Fruit fly (Drosophila melanogaster) whole organism, embryonic: ENCODE measurements around the gene CG6465.

Experiments
- ATbp ChIP-seq: fragments of 200-800 bp; sonication (Bioruptor generic); optimal IDR thresholded peaks from 2 replicates; lab custom pipeline; 2017; ENCODE audit warnings: missing biosample characterization, mild to moderate bottlenecking, missing genetic modification characterization, missing genetic modification reagents
- CG10959 ChIP-seq: fragments of 200-800 bp; sonication (Bioruptor generic); IDR thresholded peaks from 2 replicates; pipeline ENCODE4 v1.3.6; 2022; ENCODE audit warnings: missing biosample characterization, missing genetic modification characterization
- CG12299 ChIP-seq: fragments of 200-800 bp; sonication (Bioruptor generic); optimal IDR thresholded peaks from 2 replicates; lab custom pipeline; 2018; ENCODE audit warnings: missing biosample characterization, mild to moderate bottlenecking, missing genetic modification characterization
- CG12391 ChIP-seq: fragments of 200-800 bp; sonication (Bioruptor generic); optimal IDR thresholded peaks from 3 replicates; lab custom pipeline; 2018; ENCODE audit warnings: missing biosample characterization, mild to moderate bottlenecking, missing genetic modification characterization, moderate library complexity
- CG12769 ChIP-seq: fragments of 200-800 bp; sonication (Bioruptor generic); optimal IDR thresholded peaks from 2 replicates; lab custom pipeline; 2019; ENCODE audit warnings: missing biosample characterization, mild to moderate bottlenecking, missing genetic modification characterization, moderate library complexity
- CG13123 ChIP-seq: fragments of 200-800 bp; sonication (Bioruptor generic); optimal IDR thresholded peaks from 2 replicates; lab custom pipeline; 2016; ENCODE audit warnings: missing biosample characterization, missing genetic modification characterization
- CG15514 ChIP-seq: fragments of 200-800 bp; sonication (Bioruptor generic); optimal IDR thresholded peaks from 3 replicates; lab custom pipeline; 2017; ENCODE audit warnings: missing biosample characterization, missing genetic modification characterization, mild to moderate bottlenecking, moderate library complexity, missing genetic modification reagents
- CG1602 ChIP-seq: fragments of 200-800 bp; sonication (Bioruptor generic); optimal IDR thresholded peaks from 3 replicates; lab custom pipeline; 2016; ENCODE audit warnings: missing biosample characterization, missing genetic modification characterization
- CG17186 ChIP-seq: fragments of 200-800 bp; sonication (Bioruptor generic); optimal IDR thresholded peaks from 3 replicates; lab custom pipeline; 2017; ENCODE audit warnings: missing biosample characterization, missing genetic modification reagents, missing genetic modification characterization
- CG17359 ChIP-seq: fragments of 200-800 bp; sonication (Bioruptor generic); optimal IDR thresholded peaks from 3 replicates; lab custom pipeline; 2018; ENCODE audit warnings: missing biosample characterization, mild to moderate bottlenecking, missing genetic modification characterization, moderate library complexity
- CG2116 ChIP-seq: fragments of 200-800 bp; sonication (Bioruptor generic); optimal IDR thresholded peaks from 3 replicates; lab custom pipeline; 2018; ENCODE audit warnings: missing biosample characterization, mild to moderate bottlenecking, missing genetic modification characterization
- CG5180 ChIP-seq: fragments of 200-800 bp; sonication (Bioruptor generic); optimal IDR thresholded peaks from 3 replicates; lab custom pipeline; 2017; ENCODE audit warnings: missing biosample characterization, missing genetic modification characterization, mild to moderate bottlenecking, moderate library complexity, missing genetic modification reagents
- CG8924 ChIP-seq: fragments of 200-800 bp; optimal IDR thresholded peaks from 3 replicates; lab custom pipeline; 2019; ENCODE audit warnings: missing biosample characterization, mild to moderate bottlenecking, missing genetic modification characterization, moderate library complexity
- Dek ChIP-seq: fragments of 200-800 bp; sonication (Bioruptor generic); optimal IDR thresholded peaks from 3 replicates; lab custom pipeline; 2019; ENCODE audit warnings: missing biosample characterization, mild to moderate bottlenecking, missing genetic modification characterization, moderate library complexity
- HLH3B ChIP-seq: fragments of 200-800 bp; sonication (Bioruptor generic); IDR thresholded peaks from 2 replicates; pipeline ENCODE4 v1.3.6; 2022; ENCODE audit warnings: missing biosample characterization, missing genetic modification characterization
- Hey ChIP-seq: fragments of 200-800 bp; sonication (Bioruptor generic); optimal IDR thresholded peaks from 3 replicates; lab custom pipeline; 2018; ENCODE audit warnings: missing biosample characterization, mild to moderate bottlenecking, missing genetic modification characterization
- Hr3 ChIP-seq: fragments of 200-800 bp; sonication (Bioruptor generic); optimal IDR thresholded peaks from 3 replicates; lab custom pipeline; 2016; ENCODE audit warnings: missing biosample characterization, missing genetic modification characterization
- Hr51 ChIP-seq, 2 experiments: fragments of 200-800 bp; sonication (Bioruptor generic); optimal IDR thresholded peaks; 2 replicates in 1 of 2; 3 replicates in 1 of 2; lab custom pipeline; 2016 to 2018; ENCODE audit warnings: missing biosample characterization in 2 of 2, missing genetic modification characterization in 2 of 2, mild to moderate bottlenecking in 1 of 2, moderate library complexity in 1 of 2
- Hsf ChIP-seq: fragments of 200-800 bp; sonication (Bioruptor generic); optimal IDR thresholded peaks from 3 replicates; lab custom pipeline; 2016; ENCODE audit warnings: missing biosample characterization, missing genetic modification characterization
- Med ChIP-seq: fragments of 200-800 bp; sonication (Bioruptor generic); peaks from one replicate; lab custom pipeline; 2016; ENCODE audit warnings: missing biosample characterization, missing genetic modification characterization, mild to moderate bottlenecking, inconsistent platforms, moderate library complexity
- Meics ChIP-seq: fragments of 200-800 bp; sonication (Bioruptor generic); optimal IDR thresholded peaks from 2 replicates; lab custom pipeline; 2017; ENCODE audit warnings: missing biosample characterization, mild to moderate bottlenecking, missing genetic modification characterization
- Rfx ChIP-seq: fragments of 200-800 bp; sonication (Bioruptor generic); IDR thresholded peaks from 2 replicates; pipeline ENCODE4 v1.3.6; 2022; ENCODE audit warnings: missing biosample characterization, missing genetic modification characterization
- Sin3A ChIP-seq: fragments of >200 bp; optimal IDR thresholded peaks from 2 replicates; lab custom pipeline; 2018
- Sox100B ChIP-seq: fragments of 200-800 bp; sonication (Bioruptor generic); optimal IDR thresholded peaks from 3 replicates; lab custom pipeline; 2018; ENCODE audit warnings: missing biosample characterization, mild to moderate bottlenecking, missing genetic modification characterization
- TFAM ChIP-seq: fragments of 200-800 bp; sonication (Bioruptor generic); optimal IDR thresholded peaks from 2 replicates; lab custom pipeline; 2017; ENCODE audit warnings: missing biosample characterization, missing genetic modification characterization, inconsistent platforms
- YL-1 ChIP-seq: fragments of 200-800 bp; sonication (Bioruptor generic); optimal IDR thresholded peaks from 3 replicates; lab custom pipeline; 2017; ENCODE audit warnings: missing biosample characterization, mild to moderate bottlenecking, missing genetic modification characterization
- cad ChIP-seq: fragments of >200 bp; optimal IDR thresholded peaks from 2 replicates; lab custom pipeline; 2017; ENCODE audit warnings: missing biosample characterization, missing genetic modification characterization
- chn ChIP-seq: fragments of 200-800 bp; sonication (Bioruptor generic); optimal IDR thresholded peaks from 2 replicates; lab custom pipeline; 2016; ENCODE audit warnings: missing biosample characterization, missing genetic modification characterization
- crc ChIP-seq: fragments of 200-800 bp; sonication (Bioruptor generic); optimal IDR thresholded peaks from 2 replicates; lab custom pipeline; 2016; ENCODE audit warnings: missing biosample characterization, missing genetic modification characterization
- danr ChIP-seq: fragments of 200-800 bp; sonication (Bioruptor generic); IDR thresholded peaks from 2 replicates; pipeline ENCODE4 v1.3.6; 2022; ENCODE audit warnings: missing biosample characterization, missing genetic modification characterization
- exex ChIP-seq: fragments of 200-800 bp; sonication (Bioruptor generic); optimal IDR thresholded peaks from 4 replicates; lab custom pipeline; 2018; ENCODE audit warnings: missing biosample characterization, mild to moderate bottlenecking, missing genetic modification characterization, moderate library complexity
- grn ChIP-seq: fragments of 200-800 bp; sonication (Bioruptor generic); optimal IDR thresholded peaks from 3 replicates; lab custom pipeline; 2017; ENCODE audit warnings: missing biosample characterization, missing genetic modification characterization
- gro ChIP-seq: fragments of 200-800 bp; sonication (Bioruptor generic); optimal IDR thresholded peaks from 2 replicates; lab custom pipeline; 2016; ENCODE audit warnings: missing biosample characterization, missing genetic modification characterization
- gsb-n ChIP-seq: fragments of 200-800 bp; sonication (Bioruptor generic); optimal IDR thresholded peaks from 3 replicates; lab custom pipeline; 2018; ENCODE audit warnings: missing biosample characterization, mild to moderate bottlenecking, missing genetic modification characterization
- kah ChIP-seq: fragments of 200-800 bp; sonication (Bioruptor generic); optimal IDR thresholded peaks from 2 replicates; lab custom pipeline; 2018; ENCODE audit warnings: missing biosample characterization, mild to moderate bottlenecking, missing genetic modification characterization
- kni ChIP-seq: fragments of 200-800 bp; sonication (Bioruptor generic); optimal IDR thresholded peaks from 3 replicates; lab custom pipeline; 2017; ENCODE audit warnings: mild to moderate bottlenecking, missing biosample characterization, missing genetic modification reagents, missing genetic modification characterization
- mirr ChIP-seq: fragments of 200-800 bp; sonication (Bioruptor generic); optimal IDR thresholded peaks from 3 replicates; lab custom pipeline; 2018; ENCODE audit warnings: missing biosample characterization, mild to moderate bottlenecking, missing genetic modification characterization
- nau ChIP-seq: fragments of 200-800 bp; sonication (Bioruptor generic); optimal IDR thresholded peaks from 3 replicates; lab custom pipeline; 2017; ENCODE audit warnings: missing biosample characterization, mild to moderate bottlenecking, missing genetic modification characterization, missing genetic modification reagents
- nmo ChIP-seq: fragments of 200-800 bp; sonication (Bioruptor generic); optimal IDR thresholded peaks from 2 replicates; lab custom pipeline; 2018; ENCODE audit warnings: missing biosample characterization, mild to moderate bottlenecking, missing genetic modification characterization, moderate library complexity
- org-1 ChIP-seq: fragments of 200-800 bp; sonication (Bioruptor generic); optimal IDR thresholded peaks from 2 replicates; lab custom pipeline; 2017; ENCODE audit warnings: missing biosample characterization, missing genetic modification characterization
- pzg ChIP-seq: fragments of 200-800 bp; sonication (Bioruptor generic); optimal IDR thresholded peaks from 3 replicates; lab custom pipeline; 2018; ENCODE audit warnings: missing biosample characterization, mild to moderate bottlenecking, missing genetic modification characterization, moderate library complexity
- sc ChIP-seq, 3 experiments: fragments of >200 bp in 2 of 3; fragments of 200-800 bp in 1 of 3; sonication (Bioruptor generic) in 1 of 3; optimal IDR thresholded peaks; 2 replicates in 2 of 3; 3 replicates in 1 of 3; lab custom pipeline; 2017; ENCODE audit warnings: mild to moderate bottlenecking in 1 of 3, missing biosample characterization in 1 of 3, missing genetic modification characterization in 1 of 3, missing genetic modification reagents in 1 of 3
- sob ChIP-seq: fragments of 200-800 bp; sonication (Bioruptor generic); IDR thresholded peaks from 2 replicates; pipeline ENCODE4 v1.3.6; 2022; ENCODE audit warnings: missing biosample characterization, missing genetic modification characterization
- sqz ChIP-seq: fragments of 200-800 bp; sonication (Bioruptor generic); optimal IDR thresholded peaks from 3 replicates; lab custom pipeline; 2018; ENCODE audit warnings: missing biosample characterization, mild to moderate bottlenecking, missing genetic modification characterization
- ssp ChIP-seq: fragments of 200-800 bp; sonication (Bioruptor generic); IDR thresholded peaks from 2 replicates; pipeline ENCODE4 v1.3.6; 2022; ENCODE audit warnings: missing biosample characterization, missing genetic modification characterization
- sug ChIP-seq: fragments of 200-800 bp; optimal IDR thresholded peaks from 2 replicates; lab custom pipeline; 2019; ENCODE audit warnings: missing biosample characterization, mild to moderate bottlenecking, missing genetic modification characterization, moderate library complexity
- tap ChIP-seq: fragments of 200-800 bp; optimal IDR thresholded peaks from 3 replicates; lab custom pipeline; 2019; ENCODE audit warnings: missing biosample characterization, mild to moderate bottlenecking, missing genetic modification characterization, moderate library complexity
- trem ChIP-seq: fragments of 200-800 bp; optimal IDR thresholded peaks from 3 replicates; lab custom pipeline; 2019; ENCODE audit warnings: missing biosample characterization, mild to moderate bottlenecking, missing genetic modification characterization, moderate library complexity
- wek ChIP-seq: fragments of 200-800 bp; sonication (Bioruptor generic); optimal IDR thresholded peaks from 3 replicates; lab custom pipeline; 2018; ENCODE audit warnings: missing biosample characterization, mild to moderate bottlenecking, missing genetic modification characterization, moderate library complexity

The CG6465 gene

DNA sequence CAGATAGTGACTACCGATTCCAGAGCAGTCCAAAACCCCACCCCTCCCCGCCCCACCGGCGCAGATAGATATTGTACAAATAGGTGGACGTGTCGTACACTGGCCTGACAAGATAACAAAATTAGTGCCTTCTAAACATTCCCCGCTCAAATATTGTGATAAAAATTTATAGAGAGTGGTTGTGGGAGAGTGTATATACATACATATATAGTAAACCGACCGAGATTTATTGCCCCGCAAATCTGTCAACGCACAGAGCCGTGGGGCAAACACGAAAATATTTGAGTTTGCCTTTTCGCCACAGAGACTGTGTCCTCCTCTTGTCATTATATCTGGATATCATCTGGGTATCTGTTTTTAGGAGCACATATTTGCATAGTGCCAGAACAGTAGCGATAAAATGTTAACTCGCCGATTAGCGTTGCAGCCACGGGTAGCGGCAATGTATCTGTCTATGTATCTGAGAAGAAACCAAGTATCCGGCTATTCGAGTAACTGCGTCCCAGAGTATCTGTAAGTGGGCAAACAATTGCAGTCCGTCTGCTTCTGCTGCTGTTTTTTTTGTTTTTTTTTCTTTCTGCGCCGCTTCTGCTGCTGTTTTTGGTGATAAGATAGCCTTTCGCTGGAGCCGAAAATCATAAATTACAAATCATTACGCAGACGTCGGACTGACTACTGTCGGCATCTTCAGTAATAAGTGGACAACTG is 33.8 kb downstream of the CG6465 start (continued):
- TF ChIP-seq wek (GFP tag; lab: Kevin White, UChicago) (peak; percentile 33), Hr51 (GFP tag; optimal IDR thresholded peaks at IDR 0.05; lab: Kevin White, UChicago) (peak; percentile 26 to 47), sob (GFP tag; lab: Robert Waterston, UW) (no peak), cad (GFP tag; lab: Kevin White, UChicago) (peak; percentile 24), CG5180 (peak; percentile 63), org-1 (peak; percentile 77), CG12391 (tag; lab: Kevin White, UChicago) (peak; percentile 46), sug (tag; lab: Kevin White, UChicago) (peak; percentile 69), CG17186 (GFP tag; lab: Kevin White, UChicago) (peak; percentile 28), Med (GFP tag; lab: Kevin White, UChicago) (peak; percentile 36), crc (no peak), kni (peak; percentile 4), CG12299 (tag; lab: Kevin White, UChicago) (peak; percentile 40), HLH3B (GFP tag; lab: Robert Waterston, UW) (no peak), nau (GFP tag; lab: Kevin White, UChicago) (peak; percentile 48), Hsf (GFP tag; lab: Kevin White, UChicago) (no peak), gro (GFP tag; lab: Kevin White, UChicago) (peak; percentile 6), CG2116 (peak; percentile 12), TFAM (GFP tag; lab: Kevin White, UChicago) (peak; percentile 22), chn (no peak), nmo (GFP tag; lab: Kevin White, UChicago) (peak; percentile 17), CG10959 (GFP tag; lab: Robert Waterston, UW) (no peak), grn (GFP tag; lab: Kevin White, UChicago) (peak; percentile 59), exex (peak; percentile 47), mirr (GFP tag; lab: Kevin White, UChicago) (peak; percentile 94), ATbp (peak; percentile 75), Rfx (GFP tag; lab: Robert Waterston, UW) (0 out of 2 replicates have a peak, but pooled peaks have one; percentile 5), Sin3A (lab: Kevin White, UChicago) (no peak), CG1602 (GFP tag; lab: Kevin White, UChicago) (no peak), CG8924 (peak; percentile 73), CG12769 (tag; lab: Kevin White, UChicago) (peak; percentile 66), Sox100B (GFP tag; lab: Kevin White, UChicago) (peak; percentile 64), CG17359 (tag; lab: Kevin White, UChicago) (peak; percentile 58), Meics (GFP tag; lab: Kevin White, UChicago) (peak; percentile 34), YL-1 (GFP tag; lab: Kevin White, UChicago) (peak; percentile 11), Dek (tag; lab: Kevin White, UChicago) (peak; percentile 19), danr (no peak), ssp (no peak), sc (optimal IDR thresholded peaks at IDR 0.05; lab: Kevin White, UChicago) (no peak), sc (GFP tag; optimal IDR thresholded peaks at IDR 0.05; lab: Kevin White, UChicago) (peak; percentile 38), tap (tag; lab: Kevin White, UChicago) (peak; percentile 48), gsb-n (tag; lab: Kevin White, UChicago) (peak; percentile 34), CG15514 (peak; percentile 14), trem (peak; percentile 14), pzg (GFP tag; lab: Kevin White, UChicago) (no peak), sqz (GFP tag; lab: Kevin White, UChicago) (peak; percentile 27), CG13123 (GFP tag; lab: Kevin White, UChicago) (peak; percentile 15), Hr3 (GFP tag; lab: Kevin White, UChicago) (no peak), kah (peak; percentile 16), Hey (tag; lab: Kevin White, UChicago) (peak; percentile 98)
